Fruit fly (Drosophila melanogaster) whole organism, embryonic: Measurements from ENCODE around the gene CG13272.

Experiments
- CG11398 ChIP-seq: fragments of 200-800 bp; sonication (Bioruptor generic); optimal IDR thresholded peaks from 2 replicates; lab custom pipeline; 2016; ENCODE audit warnings: missing biosample characterization, missing genetic modification characterization
- CG11456 ChIP-seq: fragments of 200-800 bp; sonication (Bioruptor generic); IDR thresholded peaks from 3 replicates; pipeline ENCODE4 v1.3.6; 2022; ENCODE audit warnings: missing biosample characterization, missing genetic modification characterization
- CG11504 ChIP-seq: fragments of 200-800 bp; sonication (Bioruptor generic); optimal IDR thresholded peaks from 3 replicates; lab custom pipeline; 2019; ENCODE audit warnings: missing biosample characterization, mild to moderate bottlenecking, missing genetic modification characterization, moderate library complexity
- CG13287 ChIP-seq: fragments of 200-800 bp; sonication (Bioruptor generic); IDR thresholded peaks from 2 replicates; pipeline ENCODE4 v1.3.6; 2022; ENCODE audit warnings: missing biosample characterization, missing genetic modification characterization; ENCODE audit not compliant: partially characterized antibody
- CG18619 ChIP-seq: fragments of 200-800 bp; sonication (Bioruptor generic); optimal IDR thresholded peaks from 3 replicates; lab custom pipeline; 2017; ENCODE audit warnings: missing biosample characterization, mild to moderate bottlenecking, missing genetic modification characterization
- CG31388 ChIP-seq: fragments of 200-800 bp; sonication (Bioruptor generic); optimal IDR thresholded peaks from 2 replicates; lab custom pipeline; 2016; ENCODE audit warnings: missing biosample characterization, missing genetic modification characterization
- Dref ChIP-seq: fragments of 200-800 bp; sonication (Bioruptor generic); IDR thresholded peaks from 2 replicates; pipeline ENCODE4 v1.3.6; 2022; ENCODE audit warnings: missing biosample characterization, missing genetic modification characterization
- YL-1 ChIP-seq: fragments of 200-800 bp; sonication (Bioruptor generic); optimal IDR thresholded peaks from 3 replicates; lab custom pipeline; 2017; ENCODE audit warnings: missing biosample characterization, mild to moderate bottlenecking, missing genetic modification characterization
- cato ChIP-seq: fragments of 200-800 bp; sonication (Bioruptor generic); optimal IDR thresholded peaks from 2 replicates; lab custom pipeline; 2016; ENCODE audit warnings: missing biosample characterization, missing genetic modification characterization, borderline replicate concordance
- gfzf ChIP-seq: fragments of 200-800 bp; sonication (Bioruptor generic); optimal IDR thresholded peaks from 2 replicates; lab custom pipeline; 2016; ENCODE audit warnings: missing biosample characterization, mild to moderate bottlenecking, missing genetic modification characterization, moderate library complexity
- kay ChIP-seq: fragments of 200-800 bp; sonication (Bioruptor generic); optimal IDR thresholded peaks from 2 replicates; lab custom pipeline; 2016; ENCODE audit warnings: missing biosample characterization, missing genetic modification characterization

DNA sequence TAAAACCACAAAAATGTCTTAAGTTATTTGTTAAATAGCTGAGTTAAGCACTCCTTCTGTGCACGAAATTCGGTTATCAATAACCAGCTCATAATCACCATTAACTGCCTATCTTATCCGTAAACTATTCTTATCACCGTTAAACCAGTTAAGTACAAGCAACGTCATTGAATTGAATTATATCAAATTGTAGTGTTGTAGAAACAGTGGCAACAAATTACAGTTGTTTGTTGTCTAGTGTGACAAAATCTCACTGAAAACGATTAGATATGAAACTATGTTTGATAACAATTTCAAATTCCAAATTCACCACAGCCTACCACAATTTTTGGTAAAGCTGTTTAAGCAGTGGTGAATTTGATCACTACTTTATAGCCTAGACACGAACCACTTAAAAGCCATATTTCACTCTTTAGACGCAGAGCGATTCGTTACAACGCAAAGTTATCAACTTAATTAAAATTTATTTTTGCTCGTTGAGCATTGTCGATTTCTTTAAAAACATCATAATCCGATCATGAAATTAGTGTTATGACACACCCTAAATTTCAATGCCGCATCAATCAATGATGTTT is 3.0 kb upstream of the CG13272 start:
- TF ChIP-seq CG31388 (no peak), CG18619 (no peak), CG13287 (peak; percentile 32; the same call in 1 of the 2 replicates), CG11398 (GFP tag; lab: Kevin White, UChicago) (no peak), CG11504 (tag; lab: Kevin White, UChicago) (no peak), YL-1 (no peak), cato (GFP tag; lab: Kevin White, UChicago) (no peak), CG11456 (no peak), kay (no peak), Dref (GFP tag; lab: Robert Waterston, UW) (no peak), gfzf (GFP tag; lab: Kevin White, UChicago) (no peak)
